Worm (Caenorhabditis elegans): Measurements from ENCODE around the gene C14C10.5.

Gene C14C10.5

ce11 chrV:12608857-12609256 is 8.9 kb downstream of the C14C10.5 start, which contains the start of gene ZC116.5:
ZC116.5 (minus strand) TSS chrV:12608957.
- TF ChIP-seq snpc-1.2 (GFP tag; IDR thresholded peaks at IDR 0.05): no peak

- TF ChIP-seq snpc-4 (tag; optimal IDR thresholded peaks at IDR 0.05) (no peak), nhr-25 (tag; optimal IDR thresholded peaks at IDR 0.05; ENCODE audit: borderline replicate concordance, insufficient read depth) (no peak)
Observed at ce11 chrV:12609526-12609925, 9.5 kb downstream of the C14C10.5 start, which contains the start of gene ZC116.1. ZC116.1 (plus strand) TSS chrV:12609826.

- TF ChIP-seq zfp-3 (GFP tag; conservative IDR thresholded peaks at IDR 0.05): no peak
- no peak for TF ChIP-seq arid-1 (GFP tag; conservative IDR thresholded peaks at IDR 0.05)
- no peak for TF ChIP-seq F26F4.8 (GFP tag; conservative IDR thresholded peaks at IDR 0.05)
- no peak for TF ChIP-seq mep-1 (tag; optimal IDR thresholded peaks at IDR 0.05)
Observed at ce11 chrV:12611029-12611428, 11.0 kb downstream of the C14C10.5 start, which contains the start of gene cubn-1. cubn-1 (plus strand) TSS chrV:12611329.

ce11 chrV:12612118-12612517 is 12.1 kb downstream of the C14C10.5 start, which contains the start of gene cyc-2.2:
cyc-2.2 (minus strand) TSS chrV:12612218.
- no peak for TF ChIP-seq aha-1 (tag)
- no peak for TF ChIP-seq hif-1 (tag; optimal IDR thresholded peaks at IDR 0.05)
- no peak for TF ChIP-seq lim-7 (GFP tag; IDR thresholded peaks at IDR 0.05)
- no peak for TF ChIP-seq ceh-20 (GFP tag; IDR thresholded peaks at IDR 0.05)
- TF ChIP-seq nhr-77 (tag; optimal IDR thresholded peaks at IDR 0.05): no peak
- TF ChIP-seq nhr-25 (tag; optimal IDR thresholded peaks at IDR 0.05; ENCODE audit: borderline replicate concordance, insufficient read depth): no peak

- TF ChIP-seq tra-1 (GFP tag; IDR thresholded peaks at IDR 0.05) (no peak), mes-2 (tag; optimal IDR thresholded peaks at IDR 0.05; ENCODE audit: poor library complexity, severe bottlenecking) (no peak), ztf-11 (tag; optimal IDR thresholded peaks at IDR 0.05) (no peak), nhr-48 (tag; optimal IDR thresholded peaks at IDR 0.05) (no peak), gei-8 (GFP tag; optimal IDR thresholded peaks at IDR 0.05) (no peak), pqm-1 (tag; optimal IDR thresholded peaks at IDR 0.05) (no peak), madf-5 (GFP tag; IDR thresholded peaks at IDR 0.05) (no peak), D1046.2 (GFP tag; IDR thresholded peaks at IDR 0.05) (no peak)
Observed at ce11 chrV:12624371-12624770, 24.4 kb downstream of the C14C10.5 start, which contains the start of gene F56H9.9. F56H9.9 (minus strand) TSS chrV:12624471.

- TF ChIP-seq zag-1 (tag; optimal IDR thresholded peaks at IDR 0.05): no peak
Observed at ce11 chrV:12629743-12630142, 29.8 kb downstream of the C14C10.5 start, which contains the start of gene F56H9.6. F56H9.6 (minus strand) TSS chrV:12629843.

ce11 chrV:12632048-12632447 is 32.1 kb downstream of the C14C10.5 start, which contains the start of gene srx-113:
srx-113 (minus strand) TSS chrV:12632148.
- no peak for TF ChIP-seq aha-1 (tag)
- no peak for TF ChIP-seq ZK546.5 (tag; optimal IDR thresholded peaks at IDR 0.05)
- no peak for TF ChIP-seq zag-1 (tag; optimal IDR thresholded peaks at IDR 0.05)
- TF ChIP-seq nhr-10 (tag; optimal IDR thresholded peaks at IDR 0.05): no peak
- no peak for TF ChIP-seq Y48G9A.11 (GFP tag; IDR thresholded peaks at IDR 0.05)
- no peak for TF ChIP-seq mdt-29 (GFP tag; IDR thresholded peaks at IDR 0.05)
- TF ChIP-seq mes-2 (tag; optimal IDR thresholded peaks at IDR 0.05; ENCODE audit: poor library complexity, severe bottlenecking): no peak

- TF ChIP-seq lim-7 (GFP tag; IDR thresholded peaks at IDR 0.05): no peak
- no peak for TF ChIP-seq nhr-6 (tag; optimal IDR thresholded peaks at IDR 0.05)
- no peak for TF ChIP-seq pha-4 (GFP tag; IDR thresholded peaks at IDR 0.05)
- TF ChIP-seq pha-4 (tag; optimal IDR thresholded peaks at IDR 0.05): no peak
- TF ChIP-seq fkh-10 (GFP tag; optimal IDR thresholded peaks at IDR 0.05): no peak
- no peak for TF ChIP-seq nhr-41 (GFP tag; IDR thresholded peaks at IDR 0.05)
- TF ChIP-seq nhr-111 (GFP tag; optimal IDR thresholded peaks at IDR 0.05): no peak
- TF ChIP-seq dpl-1 (GFP tag; optimal IDR thresholded peaks at IDR 0.05): no peak
- no peak for TF ChIP-seq cey-2 (tag; optimal IDR thresholded peaks at IDR 0.05; ENCODE audit: borderline replicate concordance, insufficient read depth)
- no peak for TF ChIP-seq ztf-11 (tag; optimal IDR thresholded peaks at IDR 0.05)
- TF ChIP-seq fos-1 (tag; optimal IDR thresholded peaks at IDR 0.05): no peak
- no peak for TF ChIP-seq attf-4 (tag; optimal IDR thresholded peaks at IDR 0.05)
- TF ChIP-seq unc-62 (GFP tag; optimal IDR thresholded peaks at IDR 0.05 in 1 of 2): no peak
- TF ChIP-seq unc-62 (tag; optimal IDR thresholded peaks at IDR 0.05): no peak
Observed at ce11 chrV:12633046-12633445, 33.1 kb downstream of the C14C10.5 start.

Measured in whole organism, L4 larva.